Worm (Caenorhabditis elegans) whole organism, L3 larva: Measurements from ENCODE around the gene vgln-1.

Source experiments
- ceh-16 ChIP-seq: sonication (generic microtip); optimal IDR thresholded peaks from 2 replicates; lab custom pipeline; 2017; ENCODE audit warnings: missing biosample characterization, missing genetic modification characterization
- ceh-82 ChIP-seq: fragments of 150-350 bp; optimal IDR thresholded peaks from 2 replicates; lab custom pipeline; 2014; ENCODE audit warnings: missing biosample characterization, missing genetic modification characterization
- elt-3 ChIP-seq, 3 experiments: fragments of 150-350 bp in 1 of 3; sonication (generic microtip) in 2 of 3; optimal IDR thresholded peaks; 2 replicates in 2 of 3; 4 replicates in 1 of 3; lab custom pipeline; 2014 to 2017; ENCODE audit warnings: missing biosample characterization in 3 of 3, missing genetic modification characterization in 3 of 3
- fkh-10 ChIP-seq: sonication (generic microtip); optimal IDR thresholded peaks from 2 replicates; lab custom pipeline; 2017; ENCODE audit warnings: missing biosample characterization, missing genetic modification reagents, missing genetic modification characterization
- jun-1 ChIP-seq: fragments of 150-350 bp; optimal IDR thresholded peaks from 2 replicates; lab custom pipeline; 2014; ENCODE audit warnings: missing biosample characterization, missing genetic modification reagents, missing genetic modification characterization
- lin-39 ChIP-seq: fragments of 150-350 bp; optimal IDR thresholded peaks from 2 replicates; lab custom pipeline; 2018; ENCODE audit warnings: missing biosample characterization, missing genetic modification reagents, missing genetic modification characterization
- nhr-11 ChIP-seq: fragments of 150-350 bp; optimal IDR thresholded peaks from 2 replicates; lab custom pipeline; 2014; ENCODE audit warnings: missing biosample characterization, missing genetic modification characterization
- nhr-23 ChIP-seq: fragments of 150-350 bp; optimal IDR thresholded peaks from 2 replicates; lab custom pipeline; 2014; ENCODE audit warnings: missing biosample characterization, missing genetic modification reagents, missing genetic modification characterization
- nhr-43 ChIP-seq: sonication (generic microtip); optimal IDR thresholded peaks from 2 replicates; lab custom pipeline; 2016; ENCODE audit warnings: mild to moderate bottlenecking, missing genetic modification characterization, missing compliant biosample characterization; ENCODE audit not compliant: poor library complexity, severe bottlenecking
- nhr-76 ChIP-seq: fragments of 150-350 bp; sonication (generic microtip); optimal IDR thresholded peaks from 5 replicates; lab custom pipeline; 2014; ENCODE audit warnings: missing biosample characterization, missing genetic modification characterization
- snpc-4 ChIP-seq: fragments of 150-350 bp; optimal IDR thresholded peaks from 2 replicates; lab custom pipeline; 2014; ENCODE audit warnings: missing biosample characterization, missing genetic modification characterization
- unc-62 ChIP-seq: fragments of 150-350 bp; sonication (generic microtip); optimal IDR thresholded peaks from 4 replicates; lab custom pipeline; 2014; ENCODE audit warnings: missing biosample characterization, missing genetic modification reagents, missing genetic modification characterization
- zag-1 ChIP-seq: fragments of 150-350 bp; optimal IDR thresholded peaks from 2 replicates; lab custom pipeline; 2014; ENCODE audit warnings: missing biosample characterization, missing genetic modification characterization
- ztf-11 ChIP-seq: fragments of 150-350 bp; optimal IDR thresholded peaks from 2 replicates; lab custom pipeline; 2014; ENCODE audit warnings: missing biosample characterization, missing genetic modification characterization

ce11 chrII:9874508-9875229, 16.2 kb downstream of the vgln-1 start, which contains the start of the genes chil-2 and ctsa-3.2:
- TF ChIP-seq snpc-4 (tag; lab: Kevin White, UChicago) (no peak), ceh-82 (tag; lab: Kevin White, UChicago) (no peak), elt-3 (tag; optimal IDR thresholded peaks at IDR 0.05; lab: Kevin White, UChicago) (no peak), unc-62 (GFP tag; lab: Kevin White, UChicago) (no peak), nhr-23 (tag; lab: Kevin White, UChicago) (no peak), ztf-11 (tag; lab: Kevin White, UChicago) (no peak), fkh-10 (GFP tag; lab: Kevin White, UChicago) (no peak), nhr-76 (no peak), nhr-43 (tag; lab: Kevin White, UChicago) (no peak), jun-1 (tag; lab: Kevin White, UChicago) (no peak), lin-39 (tag; lab: Kevin White, UChicago) (no peak), ceh-16 (tag; lab: Kevin White, UChicago) (no peak), nhr-11 (no peak), zag-1 (tag; lab: Kevin White, UChicago) (no peak)
